Worm (Caenorhabditis elegans) whole organism, L3 larva: ENCODE results near the gene snf-12.

Experiments used
- R02D3.7 ChIP-seq: fragments of 150-350 bp; optimal IDR thresholded peaks from 2 replicates; lab custom pipeline; 2014; ENCODE audit warnings: missing biosample characterization, missing genetic modification characterization
- ZK546.5 ChIP-seq: sonication (generic microtip); optimal IDR thresholded peaks from 2 replicates; lab custom pipeline; 2017; ENCODE audit warnings: missing biosample characterization, missing genetic modification characterization
- ceh-16 ChIP-seq: sonication (generic microtip); optimal IDR thresholded peaks from 2 replicates; lab custom pipeline; 2017; ENCODE audit warnings: missing biosample characterization, missing genetic modification characterization
- ceh-28 ChIP-seq: fragments of 150-350 bp; optimal IDR thresholded peaks from 2 replicates; lab custom pipeline; 2014; ENCODE audit warnings: missing biosample characterization, missing genetic modification reagents, missing genetic modification characterization
- ceh-82 ChIP-seq: fragments of 150-350 bp; optimal IDR thresholded peaks from 2 replicates; lab custom pipeline; 2014; ENCODE audit warnings: missing biosample characterization, missing genetic modification characterization
- ceh-9 ChIP-seq: sonication (generic microtip); optimal IDR thresholded peaks from 2 replicates; lab custom pipeline; 2018; ENCODE audit warnings: missing biosample characterization, missing genetic modification characterization
- daf-12 ChIP-seq: fragments of 150-350 bp; optimal IDR thresholded peaks from 2 replicates; lab custom pipeline; 2014; ENCODE audit warnings: missing biosample characterization, missing genetic modification reagents, missing genetic modification characterization
- egl-27 ChIP-seq: sonication (generic microtip); optimal IDR thresholded peaks from 4 replicates; lab custom pipeline; 2017; ENCODE audit warnings: missing biosample characterization, missing genetic modification reagents, missing genetic modification characterization
- elt-1 ChIP-seq: fragments of 150-350 bp; optimal IDR thresholded peaks from 2 replicates; lab custom pipeline; 2014; ENCODE audit warnings: missing biosample characterization, missing genetic modification characterization
- elt-2 ChIP-seq: sonication (generic microtip); optimal IDR thresholded peaks from 2 replicates; lab custom pipeline; 2016; ENCODE audit warnings: missing genetic modification reagents, mild to moderate bottlenecking, missing genetic modification characterization, missing compliant biosample characterization
- elt-3 ChIP-seq, 3 experiments: fragments of 150-350 bp in 1 of 3; sonication (generic microtip) in 2 of 3; optimal IDR thresholded peaks; 2 replicates in 2 of 3; 4 replicates in 1 of 3; lab custom pipeline; 2014 to 2017; ENCODE audit warnings: missing biosample characterization in 3 of 3, missing genetic modification characterization in 3 of 3
- eor-1 ChIP-seq, 2 experiments: fragments of 150-350 bp; optimal IDR thresholded peaks; 2 replicates each; lab custom pipeline; 2014 to 2018; ENCODE audit warnings: missing biosample characterization in 2 of 2, missing genetic modification characterization in 2 of 2
- fkh-10 ChIP-seq: sonication (generic microtip); optimal IDR thresholded peaks from 2 replicates; lab custom pipeline; 2017; ENCODE audit warnings: missing biosample characterization, missing genetic modification reagents, missing genetic modification characterization
- fos-1 ChIP-seq: fragments of 150-350 bp; optimal IDR thresholded peaks from 2 replicates; lab custom pipeline; 2014; ENCODE audit warnings: missing biosample characterization, missing genetic modification characterization
- jun-1 ChIP-seq: fragments of 150-350 bp; optimal IDR thresholded peaks from 2 replicates; lab custom pipeline; 2014; ENCODE audit warnings: missing biosample characterization, missing genetic modification reagents, missing genetic modification characterization
- lin-15B ChIP-seq: fragments of 150-350 bp; optimal IDR thresholded peaks from 2 replicates; lab custom pipeline; 2014; ENCODE audit warnings: missing biosample characterization, missing genetic modification characterization
- lsy-12 ChIP-seq: sonication (generic microtip); optimal IDR thresholded peaks from 2 replicates; lab custom pipeline; 2016; ENCODE audit warnings: mild to moderate bottlenecking, missing genetic modification characterization, missing compliant biosample characterization
- mml-1 ChIP-seq: fragments of 150-350 bp; sonication (generic microtip); optimal IDR thresholded peaks from 3 replicates; lab custom pipeline; 2014; ENCODE audit warnings: missing biosample characterization, missing genetic modification characterization
- nfya-1 ChIP-seq: sonication (generic microtip); optimal IDR thresholded peaks from 2 replicates; lab custom pipeline; 2017; ENCODE audit warnings: missing genetic modification characterization, mild to moderate bottlenecking, missing compliant biosample characterization, antibody characterized with exemption, moderate library complexity; ENCODE audit not compliant: insufficient read depth
- nhr-11 ChIP-seq: fragments of 150-350 bp; optimal IDR thresholded peaks from 2 replicates; lab custom pipeline; 2014; ENCODE audit warnings: missing biosample characterization, missing genetic modification characterization
- nhr-12 ChIP-seq: fragments of 150-350 bp; optimal IDR thresholded peaks from 2 replicates; lab custom pipeline; 2014; ENCODE audit warnings: missing biosample characterization, missing genetic modification characterization
- nhr-23 ChIP-seq: fragments of 150-350 bp; optimal IDR thresholded peaks from 2 replicates; lab custom pipeline; 2014; ENCODE audit warnings: missing biosample characterization, missing genetic modification reagents, missing genetic modification characterization
- nhr-237 ChIP-seq: fragments of 150-350 bp; optimal IDR thresholded peaks from 2 replicates; lab custom pipeline; 2014; ENCODE audit warnings: missing biosample characterization, missing genetic modification characterization
- nhr-25 ChIP-seq: sonication (generic microtip); optimal IDR thresholded peaks from 2 replicates; lab custom pipeline; 2017; ENCODE audit warnings: missing biosample characterization, missing genetic modification characterization
- nhr-28 ChIP-seq: fragments of 150-350 bp; optimal IDR thresholded peaks from 2 replicates; lab custom pipeline; 2014; ENCODE audit warnings: missing biosample characterization, missing genetic modification characterization
- nhr-43 ChIP-seq: sonication (generic microtip); optimal IDR thresholded peaks from 2 replicates; lab custom pipeline; 2016; ENCODE audit warnings: mild to moderate bottlenecking, missing genetic modification characterization, missing compliant biosample characterization; ENCODE audit not compliant: poor library complexity, severe bottlenecking
- nhr-76 ChIP-seq: fragments of 150-350 bp; sonication (generic microtip); optimal IDR thresholded peaks from 5 replicates; lab custom pipeline; 2014; ENCODE audit warnings: missing biosample characterization, missing genetic modification characterization
- pha-4 ChIP-seq: fragments of 150-350 bp; optimal IDR thresholded peaks from 2 replicates; lab custom pipeline; 2014; ENCODE audit warnings: missing biosample characterization, missing genetic modification reagents, missing genetic modification characterization
- pqm-1 ChIP-seq: fragments of 150-350 bp; optimal IDR thresholded peaks from 2 replicates; lab custom pipeline; 2017; ENCODE audit warnings: missing biosample characterization, missing genetic modification characterization, inconsistent platforms
- skn-1 ChIP-seq: fragments of 150-350 bp; optimal IDR thresholded peaks from 2 replicates; lab custom pipeline; 2014; ENCODE audit warnings: missing biosample characterization, missing genetic modification characterization
- snpc-4 ChIP-seq: fragments of 150-350 bp; optimal IDR thresholded peaks from 2 replicates; lab custom pipeline; 2014; ENCODE audit warnings: missing biosample characterization, missing genetic modification characterization
- tbx-2 ChIP-seq: sonication (generic microtip); optimal IDR thresholded peaks from 2 replicates; lab custom pipeline; 2016; ENCODE audit warnings: mild to moderate bottlenecking, missing genetic modification characterization, missing compliant biosample characterization
- unc-39 ChIP-seq: sonication (generic microtip); optimal IDR thresholded peaks from 4 replicates; lab custom pipeline; 2017; ENCODE audit warnings: missing biosample characterization, missing genetic modification characterization
- unc-62 ChIP-seq: fragments of 150-350 bp; sonication (generic microtip); optimal IDR thresholded peaks from 4 replicates; lab custom pipeline; 2014; ENCODE audit warnings: missing biosample characterization, missing genetic modification reagents, missing genetic modification characterization
- zag-1 ChIP-seq: fragments of 150-350 bp; optimal IDR thresholded peaks from 2 replicates; lab custom pipeline; 2014; ENCODE audit warnings: missing biosample characterization, missing genetic modification characterization
- ztf-11 ChIP-seq: fragments of 150-350 bp; optimal IDR thresholded peaks from 2 replicates; lab custom pipeline; 2014; ENCODE audit warnings: missing biosample characterization, missing genetic modification characterization
- ztf-4 ChIP-seq: fragments of 150-350 bp; optimal IDR thresholded peaks from 2 replicates; lab custom pipeline; 2014; ENCODE audit warnings: missing biosample characterization, missing genetic modification characterization

snf-12 gene

ce11 chrX:9025484-9025883 is 3.8 kb upstream of the snf-12 start:
- no peak for TF ChIP-seq nhr-23
- no peak for TF ChIP-seq lin-15B
- TF ChIP-seq nhr-76 = no peak
- no peak for TF ChIP-seq lsy-12
- no peak for TF ChIP-seq elt-3 (tag; optimal IDR thresholded peaks at IDR 0.05; lab: Kevin White, UChicago)
- no peak for TF ChIP-seq elt-2 (tag; lab: Kevin White, UChicago)
- no peak for TF ChIP-seq fos-1 (tag; lab: Kevin White, UChicago)

ce11 chrX:9027304-9027703 is 2.0 kb upstream of the snf-12 start, which contains the start of gene T25B6.3:
T25B6.3 (plus strand) TSS chrX:9027604.
- TF ChIP-seq ZK546.5 (tag; lab: Kevin White, UChicago) (no peak), nhr-237 (tag; lab: Kevin White, UChicago) (no peak), eor-1 (tag; optimal IDR thresholded peaks at IDR 0.05; lab: Kevin White, UChicago) (no peak), daf-12 (tag; lab: Kevin White, UChicago) (no peak), egl-27 (tag; lab: Kevin White, UChicago) (no peak), nhr-28 (tag; lab: Kevin White, UChicago) (no peak), nfya-1 (tag; lab: Kevin White, UChicago) (no peak), fkh-10 (no peak), nhr-12 (tag; lab: Kevin White, UChicago) (no peak), nhr-11 (tag; lab: Kevin White, UChicago) (no peak), mml-1 (tag; lab: Kevin White, UChicago) (no peak), tbx-2 (tag; lab: Kevin White, UChicago) (no peak), fos-1 (tag; lab: Kevin White, UChicago) (no peak), ztf-4 (tag; lab: Kevin White, UChicago) (no peak), pha-4 (tag; lab: Kevin White, UChicago) (no peak), elt-2 (tag; lab: Kevin White, UChicago) (no peak), zag-1 (no peak), ceh-16 (no peak)

ce11 chrX:9034310-9034709 is 5.0 kb downstream of the snf-12 start, which contains the start of gene nep-22:
nep-22 (plus strand) TSS chrX:9034554.
- no peak for TF ChIP-seq ceh-82
- TF ChIP-seq ztf-11 (tag; lab: Kevin White, UChicago) = no peak
- peak; percentile 80 for TF ChIP-seq elt-2 (tag; lab: Kevin White, UChicago)
- peak; percentile 40 for TF ChIP-seq pqm-1 (tag; lab: Kevin White, UChicago)
- TF ChIP-seq pha-4 (tag; lab: Kevin White, UChicago) = no peak

ce11 chrX:9035142-9035541 is 5.9 kb downstream of the snf-12 start:
- peak; percentile 82 for TF ChIP-seq elt-2 (tag; lab: Kevin White, UChicago)
- peak; percentile 74 for TF ChIP-seq skn-1
- no peak for TF ChIP-seq jun-1 (tag; lab: Kevin White, UChicago)
- no peak for TF ChIP-seq nhr-43 (tag; lab: Kevin White, UChicago)
- TF ChIP-seq pqm-1 (tag; lab: Kevin White, UChicago) = peak; percentile 80

DNA sequence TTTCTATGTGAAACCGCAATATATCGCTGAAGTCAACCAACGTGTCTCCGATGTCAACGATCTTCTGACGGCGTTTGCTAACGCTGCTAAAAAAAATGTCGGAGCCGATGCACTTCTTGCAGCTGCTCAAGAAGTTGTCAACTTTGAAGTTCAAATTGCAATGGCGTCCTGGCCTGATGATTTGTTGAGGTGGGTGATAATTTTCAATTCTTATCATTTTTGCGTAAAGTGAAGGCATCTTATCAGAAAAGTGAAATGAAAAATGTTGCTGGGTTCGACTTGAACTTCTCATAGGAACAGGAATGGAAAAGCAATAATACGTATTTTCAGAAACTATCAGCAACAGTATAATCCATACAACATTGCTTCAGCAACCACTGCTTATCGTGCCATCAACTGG is 7.0 kb downstream of the snf-12 start:
- TF ChIP-seq pqm-1 (tag; lab: Kevin White, UChicago) (peak; percentile 58), elt-2 (tag; lab: Kevin White, UChicago) (peak; percentile 73), fkh-10 (no peak)

DNA sequence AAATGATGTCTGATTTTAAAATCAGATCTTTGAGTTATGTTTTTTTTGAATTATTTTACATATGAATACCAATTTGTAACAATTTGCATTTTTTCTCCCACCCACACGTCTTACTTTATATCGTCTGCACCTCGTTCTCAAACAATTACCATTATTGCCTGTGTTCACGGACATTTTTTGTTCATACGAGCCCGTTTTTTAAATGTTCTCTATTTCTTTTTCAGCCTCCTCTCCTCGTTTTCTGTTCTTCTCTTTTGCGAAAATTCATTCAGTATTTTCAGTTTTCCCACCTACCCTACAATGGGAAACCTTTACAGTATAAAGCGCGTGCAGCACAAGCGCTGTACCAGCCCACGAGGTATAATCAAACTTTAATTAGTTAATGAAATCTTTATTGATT is 16.6 kb downstream of the snf-12 start, which contains the start of gene prdm-14:
Gene prdm-14, plus strand, starts transcription at position 301 of the 400 bp plus-strand sequence.
- TF ChIP-seq eor-1 (tag; optimal IDR thresholded peaks at IDR 0.05; lab: Kevin White, UChicago) = no peak
- TF ChIP-seq nhr-23 = no peak
- TF ChIP-seq unc-62 (GFP tag; lab: Kevin White, UChicago) = no peak
- no peak for TF ChIP-seq nhr-11 (tag; lab: Kevin White, UChicago)
- no peak for TF ChIP-seq ceh-28 (tag; lab: Kevin White, UChicago)
- no peak for TF ChIP-seq pqm-1 (tag; lab: Kevin White, UChicago)
- TF ChIP-seq unc-39 = no peak
- no peak for TF ChIP-seq R02D3.7 (tag; lab: Kevin White, UChicago)
- TF ChIP-seq pha-4 (tag; lab: Kevin White, UChicago) = no peak
- TF ChIP-seq fkh-10 = no peak
- no peak for TF ChIP-seq elt-1 (tag; lab: Kevin White, UChicago)
- no peak for TF ChIP-seq ceh-9 (tag; lab: Kevin White, UChicago)
- TF ChIP-seq nfya-1 (tag; lab: Kevin White, UChicago) = no peak
- no peak for TF ChIP-seq snpc-4 (tag; lab: Kevin White, UChicago)
- no peak for TF ChIP-seq nhr-237 (tag; lab: Kevin White, UChicago)
- TF ChIP-seq nhr-25 (tag; lab: Kevin White, UChicago) = no peak
- no peak for TF ChIP-seq lin-15B
- no peak for TF ChIP-seq mml-1 (tag; lab: Kevin White, UChicago)
- TF ChIP-seq nhr-43 (tag; lab: Kevin White, UChicago) = no peak
- TF ChIP-seq, all 47 proteins: peak for 0
